Fruit fly (Drosophila melanogaster): ENCODE data around the gene hid.

The hid gene

dm6 chr3L:18223437-18223836 is 38.0 kb upstream of the hid start:
- no peak for TF ChIP-seq CG17801 (GFP tag; optimal IDR thresholded peaks at IDR 0.05; ENCODE audit: partially characterized antibody)

- no peak for TF ChIP-seq CG17801 (GFP tag; optimal IDR thresholded peaks at IDR 0.05; ENCODE audit: partially characterized antibody)
Measured at dm6 chr3L:18222284-18222683, 36.8 kb upstream of the hid start.

dm6 chr3L:18221275-18221858 is 35.9 kb upstream of the hid start:
- no peak for TF ChIP-seq CG17801 (GFP tag; optimal IDR thresholded peaks at IDR 0.05; ENCODE audit: partially characterized antibody)

dm6 chr3L:18219388-18219787 is 33.9 kb upstream of the hid start:
- no peak for TF ChIP-seq CG17801 (GFP tag; optimal IDR thresholded peaks at IDR 0.05; ENCODE audit: partially characterized antibody)

dm6 chr3L:18218480-18218879 is 33.0 kb upstream of the hid start:
- no peak for TF ChIP-seq CG17801 (GFP tag; optimal IDR thresholded peaks at IDR 0.05; ENCODE audit: partially characterized antibody)

dm6 chr3L:18216931-18217330 is 31.5 kb upstream of the hid start:
- no peak for TF ChIP-seq CG17801 (GFP tag; optimal IDR thresholded peaks at IDR 0.05; ENCODE audit: partially characterized antibody)

- TF ChIP-seq CG17801 (GFP tag; optimal IDR thresholded peaks at IDR 0.05; ENCODE audit: partially characterized antibody), result no peak
Measured at dm6 chr3L:18215669-18216068, 30.2 kb upstream of the hid start.

dm6 chr3L:18213745-18214144 is 28.3 kb upstream of the hid start:
- no peak for TF ChIP-seq CG17801 (GFP tag; optimal IDR thresholded peaks at IDR 0.05; ENCODE audit: partially characterized antibody)

- TF ChIP-seq CG17801 (GFP tag; optimal IDR thresholded peaks at IDR 0.05; ENCODE audit: partially characterized antibody), result no peak
Measured at dm6 chr3L:18212237-18212653, 26.8 kb upstream of the hid start.

- no peak for TF ChIP-seq CG17801 (GFP tag; optimal IDR thresholded peaks at IDR 0.05; ENCODE audit: partially characterized antibody)
Measured at dm6 chr3L:18205516-18205915, 20.1 kb upstream of the hid start.

- no peak for TF ChIP-seq CG17801 (GFP tag; optimal IDR thresholded peaks at IDR 0.05; ENCODE audit: partially characterized antibody)
Measured at dm6 chr3L:18204366-18204765, 18.9 kb upstream of the hid start.

dm6 chr3L:18203949-18204348 is 18.5 kb upstream of the hid start:
- no peak for TF ChIP-seq CG17801 (GFP tag; optimal IDR thresholded peaks at IDR 0.05; ENCODE audit: partially characterized antibody)

dm6 chr3L:18201194-18201593 is 15.8 kb upstream of the hid start, which contains the start of gene CG7320:
CG7320 (plus strand) TSS chr3L:18201494.
- no peak for TF ChIP-seq CG17801 (GFP tag; optimal IDR thresholded peaks at IDR 0.05; ENCODE audit: partially characterized antibody)

- no peak for TF ChIP-seq CG17801 (GFP tag; optimal IDR thresholded peaks at IDR 0.05; ENCODE audit: partially characterized antibody)
Measured at dm6 chr3L:18200164-18200563, 14.7 kb upstream of the hid start.

dm6 chr3L:18198749-18199148 is 13.3 kb upstream of the hid start:
- no peak for TF ChIP-seq CG17801 (GFP tag; optimal IDR thresholded peaks at IDR 0.05; ENCODE audit: partially characterized antibody)

dm6 chr3L:18198165-18198564 is 12.7 kb upstream of the hid start:
- TF ChIP-seq CG17801 (GFP tag; optimal IDR thresholded peaks at IDR 0.05; ENCODE audit: partially characterized antibody), result no peak

- no peak for TF ChIP-seq CG17801 (GFP tag; optimal IDR thresholded peaks at IDR 0.05; ENCODE audit: partially characterized antibody)
Measured at dm6 chr3L:18194998-18195604, 9.7 kb upstream of the hid start.

Measured in ovary, adult (tissue).